Worm (Caenorhabditis elegans): ENCODE measurements around the gene T23F11.6.
A peak's percentile ranks its signal among the peaks of the same experiment; 100 is the strongest.

The T23F11.6 gene

ce11 chrIII:4647878-4648277 lies at the start of gene T23F11.6:
Gene T23F11.6 (minus strand): TSS chrIII:4647922.
- TF ChIP-seq him-1 (tag; optimal IDR thresholded peaks at IDR 0.05), result no peak
- no peak for TF ChIP-seq dao-5 (tag; optimal IDR thresholded peaks at IDR 0.05)
- TF ChIP-seq W03F9.2 (tag; optimal IDR thresholded peaks at IDR 0.05), result no peak

ce11 chrIII:4696903-4697302 lies 49.2 kb upstream of the T23F11.6 start:
- no peak for TF ChIP-seq him-1 (tag; optimal IDR thresholded peaks at IDR 0.05)
- no peak for TF ChIP-seq W03F9.2 (tag; optimal IDR thresholded peaks at IDR 0.05)
- TF ChIP-seq dao-5 (tag; optimal IDR thresholded peaks at IDR 0.05), result no peak

ce11 chrIII:4695057-4695456 lies 47.3 kb upstream of the T23F11.6 start, which contains the start of gene T04A8.7:
Gene T04A8.7 (plus strand): TSS chrIII:4695357.
- TF ChIP-seq him-1 (tag; optimal IDR thresholded peaks at IDR 0.05) (no peak), W03F9.2 (tag; optimal IDR thresholded peaks at IDR 0.05) (no peak), dao-5 (tag; optimal IDR thresholded peaks at IDR 0.05) (no peak)

ce11 chrIII:4693695-4694094 lies 46.0 kb upstream of the T23F11.6 start, which contains the start of gene T04A8.8:
Gene T04A8.8 (plus strand): TSS chrIII:4693995.
- no peak for TF ChIP-seq him-1 (tag; optimal IDR thresholded peaks at IDR 0.05)
- TF ChIP-seq W03F9.2 (tag; optimal IDR thresholded peaks at IDR 0.05), result no peak
- no peak for TF ChIP-seq dao-5 (tag; optimal IDR thresholded peaks at IDR 0.05)

- TF ChIP-seq him-1 (tag; optimal IDR thresholded peaks at IDR 0.05) (no peak), W03F9.2 (tag; optimal IDR thresholded peaks at IDR 0.05) (peak; percentile 87), dao-5 (tag; optimal IDR thresholded peaks at IDR 0.05) (no peak)
Measured at ce11 chrIII:4693281-4693680, 45.6 kb upstream of the T23F11.6 start, which contains the start of gene nifk-1. Gene nifk-1 (minus strand): TSS chrIII:4693307.

- TF ChIP-seq dao-5 (tag; optimal IDR thresholded peaks at IDR 0.05), result peak; percentile 84
- peak; percentile 63 for TF ChIP-seq him-1 (tag; optimal IDR thresholded peaks at IDR 0.05)
- TF ChIP-seq W03F9.2 (tag; optimal IDR thresholded peaks at IDR 0.05), result peak; percentile 36
Measured at ce11 chrIII:4689595-4689994, 41.9 kb upstream of the T23F11.6 start.

ce11 chrIII:4688965-4689364 lies 41.2 kb upstream of the T23F11.6 start, which contains the start of gene ppat-1:
Gene ppat-1 (plus strand): TSS chrIII:4689280.
- TF ChIP-seq dao-5 (tag; optimal IDR thresholded peaks at IDR 0.05), result no peak
- no peak for TF ChIP-seq W03F9.2 (tag; optimal IDR thresholded peaks at IDR 0.05)
- TF ChIP-seq him-1 (tag; optimal IDR thresholded peaks at IDR 0.05), result no peak

- TF ChIP-seq W03F9.2 (tag; optimal IDR thresholded peaks at IDR 0.05), result no peak
- TF ChIP-seq him-1 (tag; optimal IDR thresholded peaks at IDR 0.05), result no peak
- TF ChIP-seq dao-5 (tag; optimal IDR thresholded peaks at IDR 0.05), result no peak
Measured at ce11 chrIII:4688356-4688755, 40.6 kb upstream of the T23F11.6 start, which contains the start of gene tag-243. Gene tag-243 (minus strand): TSS chrIII:4688456.

ce11 chrIII:4687134-4687533 lies 39.4 kb upstream of the T23F11.6 start:
- no peak for TF ChIP-seq dao-5 (tag; optimal IDR thresholded peaks at IDR 0.05)
- TF ChIP-seq him-1 (tag; optimal IDR thresholded peaks at IDR 0.05), result no peak
- no peak for TF ChIP-seq W03F9.2 (tag; optimal IDR thresholded peaks at IDR 0.05)

- no peak for TF ChIP-seq dao-5 (tag; optimal IDR thresholded peaks at IDR 0.05)
- TF ChIP-seq W03F9.2 (tag; optimal IDR thresholded peaks at IDR 0.05), result no peak
- no peak for TF ChIP-seq him-1 (tag; optimal IDR thresholded peaks at IDR 0.05)
Measured at ce11 chrIII:4679963-4680484, 32.3 kb upstream of the T23F11.6 start, which contains the start of gene srg-11. Gene srg-11 (plus strand): TSS chrIII:4680013.

ce11 chrIII:4677466-4677865 lies 29.7 kb upstream of the T23F11.6 start, which contains the start of gene srg-10:
Gene srg-10 (plus strand): TSS chrIII:4677766.
- no peak for TF ChIP-seq W03F9.2 (tag; optimal IDR thresholded peaks at IDR 0.05)
- no peak for TF ChIP-seq him-1 (tag; optimal IDR thresholded peaks at IDR 0.05)
- no peak for TF ChIP-seq dao-5 (tag; optimal IDR thresholded peaks at IDR 0.05)

ce11 chrIII:4671949-4672348 lies 24.2 kb upstream of the T23F11.6 start, which contains the start of gene srg-13:
Gene srg-13 (plus strand): TSS chrIII:4672249.
- no peak for TF ChIP-seq dao-5 (tag; optimal IDR thresholded peaks at IDR 0.05)
- no peak for TF ChIP-seq him-1 (tag; optimal IDR thresholded peaks at IDR 0.05)
- no peak for TF ChIP-seq W03F9.2 (tag; optimal IDR thresholded peaks at IDR 0.05)

- TF ChIP-seq him-1 (tag; optimal IDR thresholded peaks at IDR 0.05) (no peak), W03F9.2 (tag; optimal IDR thresholded peaks at IDR 0.05) (no peak), dao-5 (tag; optimal IDR thresholded peaks at IDR 0.05) (no peak)
Measured at ce11 chrIII:4671491-4671890, 23.8 kb upstream of the T23F11.6 start, which contains the start of gene T23F11.11. Gene T23F11.11 (minus strand): TSS chrIII:4671591.

ce11 chrIII:4668073-4668472 lies 20.4 kb upstream of the T23F11.6 start:
- TF ChIP-seq dao-5 (tag; optimal IDR thresholded peaks at IDR 0.05), result no peak
- no peak for TF ChIP-seq him-1 (tag; optimal IDR thresholded peaks at IDR 0.05)
- no peak for TF ChIP-seq W03F9.2 (tag; optimal IDR thresholded peaks at IDR 0.05)
